Fruit fly (Drosophila melanogaster) whole organism, prepupa: Measurements from ENCODE around the gene CG4116.

Source experiments
- CG32006 ChIP-seq: fragments of 200-800 bp; sonication (Bioruptor generic); optimal IDR thresholded peaks from 3 replicates; lab custom pipeline; 2017; ENCODE audit warnings: missing biosample characterization, mild to moderate bottlenecking, missing genetic modification characterization
- Ets21C ChIP-seq: fragments of 200-800 bp; sonication (Bioruptor generic); optimal IDR thresholded peaks from 3 replicates; lab custom pipeline; 2016; ENCODE audit warnings: missing biosample characterization, missing genetic modification characterization

DNA sequence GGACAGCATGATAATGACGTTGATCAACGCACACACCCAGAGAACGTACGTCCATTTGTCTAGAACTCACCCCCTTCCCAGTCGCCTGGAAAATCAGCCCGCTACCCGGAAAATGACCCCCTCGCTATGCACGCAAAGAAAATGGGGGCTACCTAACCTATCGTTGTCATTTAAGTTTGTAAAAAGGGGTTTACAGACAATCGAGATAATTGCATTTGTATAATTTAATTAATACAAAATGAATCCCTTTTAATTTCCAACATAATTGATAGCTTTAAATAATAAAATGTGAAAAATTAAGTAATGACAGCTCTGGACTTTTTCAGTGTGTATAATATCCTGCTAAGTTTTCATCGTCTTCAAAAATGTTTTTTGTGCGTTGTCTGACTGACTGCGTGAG is 35.6 kb downstream of the CG4116 start:
- TF ChIP-seq Ets21C (GFP tag; lab: Kevin White, UChicago) (no peak), CG32006 (GFP tag; lab: Kevin White, UChicago) (no peak)
